Fruit fly (Drosophila melanogaster) whole organism, adult: Measurements from ENCODE around the gene MetRS-m.

Experiments
- CG12768 ChIP-seq: fragments of 200-800 bp; sonication (Bioruptor generic); optimal IDR thresholded peaks from 2 replicates; lab custom pipeline; 2017; ENCODE audit warnings: missing biosample characterization, missing genetic modification characterization, mild to moderate bottlenecking, moderate library complexity, missing genetic modification reagents
- CG14711 ChIP-seq: fragments of 200-800 bp; sonication (Bioruptor generic); optimal IDR thresholded peaks from 2 replicates; lab custom pipeline; 2018; ENCODE audit warnings: missing biosample characterization, mild to moderate bottlenecking, missing genetic modification characterization, moderate library complexity
- CG1620 ChIP-seq: fragments of 200-800 bp; sonication (Bioruptor generic); optimal IDR thresholded peaks from 2 replicates; lab custom pipeline; 2016; ENCODE audit warnings: missing biosample characterization, missing genetic modification characterization
- CG7045 ChIP-seq: fragments of 200-800 bp; sonication (Bioruptor generic); optimal IDR thresholded peaks from 2 replicates; lab custom pipeline; 2017; ENCODE audit warnings: missing biosample characterization, mild to moderate bottlenecking, missing genetic modification characterization
- Crg-1 ChIP-seq: fragments of 200-800 bp; sonication (Bioruptor generic); optimal IDR thresholded peaks from 2 replicates; lab custom pipeline; 2016; ENCODE audit warnings: missing biosample characterization, missing genetic modification characterization
- Mnt ChIP-seq: fragments of 200-800 bp; sonication (Bioruptor generic); optimal IDR thresholded peaks from 2 replicates; lab custom pipeline; 2016; ENCODE audit warnings: missing biosample characterization, mild to moderate bottlenecking, missing genetic modification characterization
- bab1 ChIP-seq: fragments of 200-800 bp; sonication (Bioruptor generic); optimal IDR thresholded peaks from 3 replicates; lab custom pipeline; 2019; ENCODE audit warnings: missing biosample characterization, mild to moderate bottlenecking, missing genetic modification characterization, moderate library complexity
- cic ChIP-seq: fragments of 200-800 bp; sonication (Bioruptor generic); optimal IDR thresholded peaks from 2 replicates; lab custom pipeline; 2017; ENCODE audit warnings: missing biosample characterization, mild to moderate bottlenecking, missing genetic modification characterization, moderate library complexity
- ovo ChIP-seq: fragments of 200-800 bp; sonication (Bioruptor generic); optimal IDR thresholded peaks from 2 replicates; lab custom pipeline; 2016; ENCODE audit warnings: missing biosample characterization, missing genetic modification characterization
- pad ChIP-seq: fragments of 200-800 bp; sonication (Bioruptor generic); optimal IDR thresholded peaks from 3 replicates; lab custom pipeline; 2017; ENCODE audit warnings: missing biosample characterization, missing genetic modification characterization, mild to moderate bottlenecking, moderate library complexity, missing genetic modification reagents
- toe ChIP-seq: fragments of 200-800 bp; sonication (Bioruptor generic); optimal IDR thresholded peaks from 2 replicates; lab custom pipeline; 2016; ENCODE audit warnings: missing biosample characterization, missing genetic modification characterization

DNA sequence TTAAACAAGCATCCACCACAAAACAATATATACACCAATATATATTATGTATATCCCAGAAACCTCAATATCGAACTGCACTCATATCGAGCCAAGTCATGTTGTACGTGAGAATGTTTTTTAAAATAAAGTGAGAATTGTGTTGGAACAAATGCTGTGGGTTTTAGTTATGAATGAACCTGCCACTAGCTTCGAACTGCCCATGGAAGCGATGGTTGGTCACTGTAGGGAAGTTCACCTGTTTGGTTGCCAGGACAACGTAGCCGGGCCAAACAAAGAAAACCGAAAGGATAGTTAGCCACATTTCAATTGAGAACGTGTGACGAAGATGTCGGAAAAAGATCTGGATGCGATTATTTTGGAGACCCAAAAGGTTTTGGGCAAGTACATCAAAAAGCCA lies 42.3 kb upstream of the MetRS-m start, which contains the start of gene IFT54:
- TF ChIP-seq cic (no peak), CG14711 (no peak), pad (GFP tag; lab: Kevin White, UChicago) (no peak), CG12768 (no peak), Crg-1 (no peak), toe (GFP tag; lab: Kevin White, UChicago) (no peak), ovo (GFP tag; lab: Kevin White, UChicago) (no peak), Mnt (GFP tag; lab: Kevin White, UChicago) (no peak), bab1 (GFP tag; lab: Kevin White, UChicago) (no peak), CG1620 (GFP tag; lab: Kevin White, UChicago) (no peak), CG7045 (GFP tag; lab: Kevin White, UChicago) (no peak)
